Worm (Caenorhabditis elegans) whole organism, L1 larva: ENCODE results near the gene fbxa-199.

Experiments
- hlh-17 ChIP-seq: fragments of 200-800 bp; sonication (Bioruptor generic); optimal IDR thresholded peaks from 2 replicates; lab custom pipeline; 2018; ENCODE audit warnings: missing genetic modification characterization, mild to moderate bottlenecking, missing compliant biosample characterization, moderate library complexity, borderline replicate concordance
- lsy-2 ChIP-seq, 2 experiments: fragments of 150-350 bp; optimal IDR thresholded peaks; 2 replicates each; lab custom pipeline; 2014; ENCODE audit warnings: missing biosample characterization in 2 of 2, missing genetic modification characterization in 2 of 2
- mdl-1 ChIP-seq, 2 experiments: fragments of 150-350 bp; optimal IDR thresholded peaks; 2 replicates each; lab custom pipeline; 2014 to 2017; ENCODE audit warnings: missing biosample characterization in 2 of 2, missing genetic modification characterization in 2 of 2, inconsistent platforms in 1 of 2

DNA sequence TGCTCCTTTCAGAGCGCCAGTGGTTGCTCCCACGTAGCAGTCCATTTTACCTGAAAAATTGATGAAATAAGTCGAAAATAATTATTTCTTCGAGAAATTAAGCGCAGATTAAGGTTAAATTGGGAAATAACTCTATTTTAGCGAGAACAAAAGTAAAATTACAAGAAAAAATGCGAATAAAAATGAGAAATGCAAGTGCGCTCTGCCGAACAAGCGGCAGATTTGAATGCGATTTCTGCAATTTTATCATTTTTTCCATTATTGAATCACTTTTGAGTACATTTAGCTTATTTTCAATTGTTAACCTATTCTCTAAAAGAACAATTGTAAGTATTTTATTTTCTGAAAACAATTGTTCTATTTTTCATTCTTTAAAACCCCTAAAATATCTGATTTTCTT lies 3.7 kb downstream of the fbxa-199 start, which contains the start of gene T06E6.1:
- TF ChIP-seq lsy-2 (tag; optimal IDR thresholded peaks at IDR 0.05; lab: Kevin White, UChicago) (peak in 1 of 2 experiments; percentile 7), hlh-17 (GFP tag; lab: Kevin White, UChicago) (no peak), mdl-1 (tag; optimal IDR thresholded peaks at IDR 0.05; lab: Kevin White, UChicago) (no peak)
